Worm (Caenorhabditis elegans) whole organism, L4/young adult: Measurements from ENCODE around the gene T16D1.1.

Experiments
- W03F9.2 ChIP-seq: fragments of 150-350 bp; optimal IDR thresholded peaks from 2 replicates; lab custom pipeline; 2014; ENCODE audit warnings: missing biosample characterization, missing genetic modification characterization
- him-1 ChIP-seq: sonication (generic microtip); optimal IDR thresholded peaks from 2 replicates; lab custom pipeline; 2016; ENCODE audit warnings: missing genotype, missing genetic modification reagents, missing genetic modification characterization, missing compliant biosample characterization

- no peak for TF ChIP-seq him-1 (tag; lab: Kevin White, UChicago)
- TF ChIP-seq W03F9.2 (tag; lab: Kevin White, UChicago): no peak
Observed at ce11 chrII:5194066-5194465, 47.4 kb downstream of the T16D1.1 start, which contains the start of gene msp-49.
